Fruit fly (Drosophila melanogaster): ENCODE measurements around the gene Tsc1.

The Tsc1 gene

DNA sequence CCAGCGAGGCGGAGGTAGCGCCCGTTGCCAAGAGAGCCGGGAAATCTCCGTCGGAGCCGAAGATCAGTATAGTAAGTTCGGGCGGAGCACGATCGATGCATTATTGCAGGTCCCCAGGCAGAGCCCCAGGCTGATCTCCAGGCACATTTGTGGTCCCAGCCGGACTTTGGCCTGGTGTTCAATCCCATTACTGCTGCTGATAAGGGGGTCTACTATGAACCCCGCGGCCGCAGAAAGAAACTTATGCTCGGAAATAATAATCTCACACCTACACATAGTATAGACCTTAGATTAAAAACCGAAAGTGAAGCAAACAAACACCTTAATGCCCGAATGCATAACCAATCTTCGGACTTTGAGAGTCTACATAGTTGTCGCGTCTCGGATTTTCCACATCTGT is 13.1 kb upstream of the Tsc1 start (continued):
- TF ChIP-seq achi (GFP tag; optimal IDR thresholded peaks at IDR 0.05) (no peak), CG6276 (GFP tag; optimal IDR thresholded peaks at IDR 0.05) (peak; percentile 59), CG8632 (GFP tag; optimal IDR thresholded peaks at IDR 0.05) (no peak), CG11294 (GFP tag; IDR thresholded peaks at IDR 0.05) (no peak), CG11902 (GFP tag; optimal IDR thresholded peaks at IDR 0.05) (no peak), CG3032 (tag; optimal IDR thresholded peaks at IDR 0.05) (no peak), net (GFP tag; optimal IDR thresholded peaks at IDR 0.05) (no peak), Smox (GFP tag; optimal IDR thresholded peaks at IDR 0.05) (no peak), CG8319 (GFP tag; optimal IDR thresholded peaks at IDR 0.05) (no peak), CG6854 (GFP tag; optimal IDR thresholded peaks at IDR 0.05) (peak; percentile 13), Ets21C (GFP tag; optimal IDR thresholded peaks at IDR 0.05) (no peak), CG34406 (GFP tag; optimal IDR thresholded peaks at IDR 0.05) (no peak), CG4318 (GFP tag; optimal IDR thresholded peaks at IDR 0.05) (no peak), dsx (GFP tag; optimal IDR thresholded peaks at IDR 0.05; ENCODE audit: poor library complexity, severe bottlenecking) (no peak), Hr4 (GFP tag; optimal IDR thresholded peaks at IDR 0.05) (no peak), Hr39 (GFP tag; optimal IDR thresholded peaks at IDR 0.05) (no peak), CG7368 (GFP tag; optimal IDR thresholded peaks at IDR 0.05) (no peak), Eip93F (GFP tag; optimal IDR thresholded peaks at IDR 0.05) (no peak), Gug (GFP tag; IDR thresholded peaks at IDR 0.05) (no peak), Blimp-1 (GFP tag; optimal IDR thresholded peaks at IDR 0.05) (no peak), cyc (GFP tag; optimal IDR thresholded peaks at IDR 0.05) (no peak), CG8119 (GFP tag; IDR thresholded peaks at IDR 0.05) (no peak)

DNA sequence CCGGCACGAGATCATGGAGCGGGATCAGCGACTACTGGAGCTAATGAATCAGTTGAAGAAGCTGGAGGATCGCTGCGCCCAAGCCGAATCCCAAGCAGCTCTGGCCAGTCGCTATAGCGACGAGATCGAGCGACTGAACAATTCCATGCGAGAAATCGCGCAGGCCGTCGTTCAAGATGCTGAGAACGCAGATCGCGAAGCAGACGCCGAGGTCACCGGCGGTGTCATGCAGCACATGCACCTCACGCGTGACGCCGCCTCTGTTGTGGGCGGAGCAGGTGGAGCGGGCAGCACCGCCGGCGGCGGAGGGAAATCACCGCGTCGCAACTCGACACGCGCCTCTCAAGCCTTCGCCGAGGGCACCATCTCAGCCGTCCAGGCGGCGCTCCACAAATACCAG is 8.4 kb upstream of the Tsc1 start:
- TF ChIP-seq svp (GFP tag) (peak; percentile 91), eg (GFP tag; IDR thresholded peaks at IDR 0.05) (no peak), Sox15 (GFP tag; optimal IDR thresholded peaks at IDR 0.05) (no peak)

DNA sequence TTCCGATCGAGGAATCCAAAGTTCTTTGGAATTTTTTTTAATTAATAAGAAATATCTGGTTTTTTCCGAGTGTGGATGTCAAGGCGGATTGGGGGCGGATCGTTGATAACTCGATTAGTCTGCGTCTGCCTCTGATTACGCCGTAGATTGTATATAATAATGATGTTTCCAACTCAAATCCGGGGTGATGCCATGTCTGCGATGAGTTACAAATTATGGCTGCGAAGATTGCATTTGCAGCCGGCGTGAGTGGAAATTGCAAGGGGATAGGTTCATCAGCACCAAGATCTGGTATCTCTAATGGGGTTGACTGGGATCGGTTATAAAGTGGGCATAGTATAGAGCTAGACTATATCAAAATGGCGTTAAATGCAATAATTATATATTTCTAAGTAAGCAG is 7.7 kb upstream of the Tsc1 start:
- TF ChIP-seq CG10669 (GFP tag; optimal IDR thresholded peaks at IDR 0.05), result no peak
- TF ChIP-seq svp (GFP tag), result peak; percentile 95
- no peak for TF ChIP-seq CG11294 (GFP tag; IDR thresholded peaks at IDR 0.05)

DNA sequence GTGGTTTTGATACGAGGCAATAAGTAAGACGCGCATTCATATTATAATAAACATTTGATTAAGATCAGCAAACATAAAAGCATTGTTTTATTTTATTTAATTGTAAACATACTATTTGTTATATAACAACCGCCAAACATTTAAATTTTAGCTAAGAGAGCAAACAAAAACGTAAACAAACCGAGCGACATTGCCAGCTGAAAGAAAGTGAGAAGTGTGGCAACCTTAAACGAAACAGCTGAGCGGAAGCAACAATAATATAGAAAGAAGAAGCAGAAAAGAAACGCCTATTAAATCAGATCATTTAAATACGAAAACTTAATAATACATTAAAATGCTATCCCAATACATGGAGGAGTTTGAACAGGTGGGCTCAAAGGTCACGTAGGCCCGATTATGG is 4.5 kb downstream of the Tsc1 start, which contains the start of gene Sec10:
Sec10 (plus strand) TSS at position 252 of the 400 bp plus-strand sequence.
- no peak for TF ChIP-seq CG3919 (GFP tag; optimal IDR thresholded peaks at IDR 0.05)
- no peak for TF ChIP-seq Sox102F (GFP tag; optimal IDR thresholded peaks at IDR 0.05)
- peak; percentile 11 for TF ChIP-seq esn (GFP tag; optimal IDR thresholded peaks at IDR 0.05)
- peak; percentile 34 for TF ChIP-seq CG6854 (GFP tag; optimal IDR thresholded peaks at IDR 0.05)
- no peak for TF ChIP-seq CG16779 (tag; optimal IDR thresholded peaks at IDR 0.05)
- no peak for TF ChIP-seq Eip78C (GFP tag)
- TF ChIP-seq fkh (GFP tag; optimal IDR thresholded peaks at IDR 0.05), result peak; percentile 95
- no peak for TF ChIP-seq vri (GFP tag; optimal IDR thresholded peaks at IDR 0.05)
- no peak for TF ChIP-seq CG8632 (GFP tag; optimal IDR thresholded peaks at IDR 0.05)
- no peak for TF ChIP-seq CG6792 (GFP tag; optimal IDR thresholded peaks at IDR 0.05)
- no peak for TF ChIP-seq CG31627 (GFP tag; optimal IDR thresholded peaks at IDR 0.05)
- no peak for TF ChIP-seq CG32006 (GFP tag; optimal IDR thresholded peaks at IDR 0.05)
- no peak for TF ChIP-seq net (GFP tag; optimal IDR thresholded peaks at IDR 0.05)
- TF ChIP-seq Sox15 (GFP tag; optimal IDR thresholded peaks at IDR 0.05), result no peak
- TF ChIP-seq Lpt (GFP tag; optimal IDR thresholded peaks at IDR 0.05), result no peak
- TF ChIP-seq svp (GFP tag), result no peak
- TF ChIP-seq Sox14 (GFP tag; optimal IDR thresholded peaks at IDR 0.05), result no peak
- no peak for TF ChIP-seq CG11762 (GFP tag; optimal IDR thresholded peaks at IDR 0.05; ENCODE audit: insufficient read depth)
- no peak for TF ChIP-seq OdsH (GFP tag; optimal IDR thresholded peaks at IDR 0.05)
- TF ChIP-seq eg (GFP tag; IDR thresholded peaks at IDR 0.05), result no peak
- TF ChIP-seq Smox (GFP tag; optimal IDR thresholded peaks at IDR 0.05), result no peak
- no peak for TF ChIP-seq achi (GFP tag; optimal IDR thresholded peaks at IDR 0.05)
- TF ChIP-seq Ets96B (tag; optimal IDR thresholded peaks at IDR 0.05), result no peak
- no peak for TF ChIP-seq CG3032 (tag; optimal IDR thresholded peaks at IDR 0.05)

All from whole organism, prepupa.